Fruit fly (Drosophila melanogaster): Measurements from ENCODE around the gene Npc2e.

Gene Npc2e

dm6 chr3R:10024032-10024712, 29.0 kb upstream of the Npc2e start (continued):
- TF ChIP-seq Bteb2 (GFP tag; optimal IDR thresholded peaks at IDR 0.05) (no peak), CG1233 (GFP tag; optimal IDR thresholded peaks at IDR 0.05) (no peak), gem (tag; optimal IDR thresholded peaks at IDR 0.05) (no peak), salm (tag; optimal IDR thresholded peaks at IDR 0.05) (no peak), CG11723 (GFP tag; optimal IDR thresholded peaks at IDR 0.05) (no peak), CG9797 (GFP tag; optimal IDR thresholded peaks at IDR 0.05) (no peak), CG10147 (GFP tag; optimal IDR thresholded peaks at IDR 0.05) (no peak), lov (optimal IDR thresholded peaks at IDR 0.05) (no peak), lov (GFP tag; IDR thresholded peaks at IDR 0.05) (no peak), CG7745 (tag; optimal IDR thresholded peaks at IDR 0.05) (no peak), NC2α (GFP tag; optimal IDR thresholded peaks at IDR 0.05) (no peak), CG18011 (GFP tag; optimal IDR thresholded peaks at IDR 0.05) (no peak), nerfin-2 (GFP tag; IDR thresholded peaks at IDR 0.05; ENCODE audit: partially characterized antibody) (no peak), Mad (GFP tag; optimal IDR thresholded peaks at IDR 0.05) (no peak), ttk (GFP tag; IDR thresholded peaks at IDR 0.05) (no peak), CG4820 (GFP tag; optimal IDR thresholded peaks at IDR 0.05) (no peak), cwo (GFP tag; optimal IDR thresholded peaks at IDR 0.05) (peak; percentile 37), D (optimal IDR thresholded peaks at IDR 0.05) (no peak), D (GFP tag; optimal IDR thresholded peaks at IDR 0.05) (no peak), CG6654 (GFP tag; optimal IDR thresholded peaks at IDR 0.05) (no peak), ato (GFP tag; IDR thresholded peaks at IDR 0.05; ENCODE audit: partially characterized antibody) (no peak), CG2199 (GFP tag; IDR thresholded peaks at IDR 0.05) (no peak), ase (GFP tag; IDR thresholded peaks at IDR 0.05) (no peak), gfzf (GFP tag; optimal IDR thresholded peaks at IDR 0.05) (no peak), CG2678 (tag; optimal IDR thresholded peaks at IDR 0.05) (no peak), CG12769 (tag; optimal IDR thresholded peaks at IDR 0.05) (no peak), Hr51 (GFP tag; optimal IDR thresholded peaks at IDR 0.05) (no peak), mirr (GFP tag; optimal IDR thresholded peaks at IDR 0.05) (no peak), CG11093 (GFP tag; IDR thresholded peaks at IDR 0.05) (no peak), nmo (GFP tag; optimal IDR thresholded peaks at IDR 0.05) (no peak), CG4328 (GFP tag; optimal IDR thresholded peaks at IDR 0.05) (no peak), wor (GFP tag; IDR thresholded peaks at IDR 0.05) (no peak), CG1024 (GFP tag; IDR thresholded peaks at IDR 0.05) (no peak), MBD-R2 (GFP tag; IDR thresholded peaks at IDR 0.05) (peak; percentile 47; the same call in 1 of the 2 replicates), pnt (GFP tag; optimal IDR thresholded peaks at IDR 0.05) (peak; percentile 5), CG31365 (tag; optimal IDR thresholded peaks at IDR 0.05) (no peak), Xbp1 (GFP tag; optimal IDR thresholded peaks at IDR 0.05) (peak; percentile 28), odd (GFP tag; optimal IDR thresholded peaks at IDR 0.05) (no peak), CG10565 (GFP tag; optimal IDR thresholded peaks at IDR 0.05) (no peak), CG8388 (GFP tag; optimal IDR thresholded peaks at IDR 0.05) (no peak), cad (GFP tag; optimal IDR thresholded peaks at IDR 0.05) (no peak), CG15696 (tag; optimal IDR thresholded peaks at IDR 0.05) (no peak), zen2 (GFP tag; IDR thresholded peaks at IDR 0.05; ENCODE audit: partially characterized antibody) (no peak), tap (tag; optimal IDR thresholded peaks at IDR 0.05) (no peak), CG9437 (GFP tag; optimal IDR thresholded peaks at IDR 0.05) (no peak), Dref (GFP tag; IDR thresholded peaks at IDR 0.05) (no peak), Awh (GFP tag; IDR thresholded peaks at IDR 0.05) (no peak), Dip3 (GFP tag; optimal IDR thresholded peaks at IDR 0.05) (no peak), Spps (tag; optimal IDR thresholded peaks at IDR 0.05) (no peak), insv (GFP tag; optimal IDR thresholded peaks at IDR 0.05) (no peak)
